Worm (Caenorhabditis elegans): ENCODE measurements around the gene ZK380.2.

ce11 chrX:1629746-1630145 lies 1.5 kb upstream of the ZK380.2 start:
- TF ChIP-seq ama-1 (optimal IDR thresholded peaks at IDR 0.05) (no peak), tbx-11 (GFP tag; IDR thresholded peaks at IDR 0.05) (no peak)
